Fruit fly (Drosophila melanogaster) whole organism, wandering third instar larva: Measurements from ENCODE around the gene haf.
A peak's percentile ranks its signal among the peaks of the same experiment; 100 is the strongest.

Experiments
- Abd-B ChIP-seq: fragments of >200 bp; optimal IDR thresholded peaks from 2 replicates; lab custom pipeline; 2017; ENCODE audit warnings: missing biosample characterization, missing genetic modification characterization
- CG9705 ChIP-seq: fragments of 200-800 bp; sonication (Bioruptor generic); optimal IDR thresholded peaks from 2 replicates; lab custom pipeline; 2018; ENCODE audit warnings: missing biosample characterization, mild to moderate bottlenecking, missing genetic modification characterization
- CrebA ChIP-seq: fragments of 200-800 bp; sonication (Bioruptor generic); optimal IDR thresholded peaks from 2 replicates; lab custom pipeline; 2016; ENCODE audit warnings: missing biosample characterization, mild to moderate bottlenecking, missing genetic modification characterization, borderline replicate concordance
- Dfd ChIP-seq: fragments of >200 bp; optimal IDR thresholded peaks from 2 replicates; lab custom pipeline; 2017; ENCODE audit warnings: missing biosample characterization, missing genetic modification characterization
- GATAd ChIP-seq: sonication (Bioruptor generic); optimal IDR thresholded peaks from 2 replicates; lab custom pipeline; 2016; ENCODE audit warnings: missing biosample characterization, missing genetic modification characterization
- Hnf4 ChIP-seq: fragments of 200-800 bp; sonication (Bioruptor generic); optimal IDR thresholded peaks from 2 replicates; lab custom pipeline; 2016; ENCODE audit warnings: missing biosample characterization, mild to moderate bottlenecking, missing genetic modification characterization
- Hr78 ChIP-seq: fragments of >200 bp; optimal IDR thresholded peaks from 2 replicates; lab custom pipeline; 2017; ENCODE audit warnings: missing biosample characterization, missing genetic modification characterization
- Jra ChIP-seq: sonication (Bioruptor generic); optimal IDR thresholded peaks from 2 replicates; lab custom pipeline; 2016; ENCODE audit warnings: missing biosample characterization, missing genetic modification characterization
- Mio ChIP-seq: sonication (Bioruptor generic); optimal IDR thresholded peaks from 2 replicates; lab custom pipeline; 2016; ENCODE audit warnings: missing biosample characterization, missing genetic modification characterization
- Myc ChIP-seq: fragments of >200 bp; optimal IDR thresholded peaks from 2 replicates; lab custom pipeline; 2017
- N ChIP-seq: fragments of >200 bp; optimal IDR thresholded peaks from 2 replicates; lab custom pipeline; 2018; ENCODE audit warnings: missing biosample characterization, missing external identifiers, missing genetic modification characterization
- OdsH ChIP-seq: fragments of 200-800 bp; sonication (Bioruptor generic); optimal IDR thresholded peaks from 2 replicates; lab custom pipeline; 2016; ENCODE audit warnings: missing biosample characterization, mild to moderate bottlenecking, missing genetic modification characterization
- Rel ChIP-seq, 2 experiments: fragments of 200-800 bp; sonication (Bioruptor generic) in 1 of 2; optimal IDR thresholded peaks; 2 replicates in 1 of 2; 3 replicates in 1 of 2; lab custom pipeline; 2016 to 2019; ENCODE audit warnings: mild to moderate bottlenecking in 2 of 2, missing biosample characterization in 2 of 2, missing genetic modification characterization in 2 of 2, moderate library complexity in 1 of 2
- Vsx2 ChIP-seq: fragments of 200-300, 225-300 bp; sonication (Bioruptor generic); optimal IDR thresholded peaks from 2 replicates; lab custom pipeline; 2018; ENCODE audit warnings: missing biosample characterization, missing genetic modification characterization; ENCODE audit not compliant: partially characterized antibody
- br ChIP-seq: fragments of 200-800 bp; sonication (Bioruptor generic); optimal IDR thresholded peaks from 2 replicates; lab custom pipeline; 2016; ENCODE audit warnings: missing biosample characterization, missing genetic modification characterization
- brk ChIP-seq: fragments of 200-800 bp; sonication (Bioruptor generic); optimal IDR thresholded peaks from 2 replicates; lab custom pipeline; 2016; ENCODE audit warnings: missing biosample characterization, mild to moderate bottlenecking, missing genetic modification characterization
- dsf ChIP-seq: sonication (Bioruptor generic); optimal IDR thresholded peaks from 2 replicates; lab custom pipeline; 2016; ENCODE audit warnings: missing biosample characterization, missing genetic modification characterization, borderline replicate concordance
- ey ChIP-seq: fragments of 200-800 bp; sonication (Bioruptor generic); optimal IDR thresholded peaks from 2 replicates; lab custom pipeline; 2016; ENCODE audit warnings: missing biosample characterization, missing genetic modification characterization
- foxo ChIP-seq, 2 experiments: fragments of 200-800 bp; sonication (Bioruptor generic); optimal IDR thresholded peaks; 2 replicates in 1 of 2; 3 replicates in 1 of 2; lab custom pipeline; 2016 to 2017; ENCODE audit warnings: missing biosample characterization in 2 of 2, missing genetic modification characterization in 2 of 2
- fru ChIP-seq: fragments of 200-800 bp; sonication (Bioruptor generic); optimal IDR thresholded peaks from 3 replicates; lab custom pipeline; 2016; ENCODE audit warnings: missing biosample characterization, mild to moderate bottlenecking, missing genetic modification characterization
- h ChIP-seq: fragments of 200-800 bp; sonication (Bioruptor generic); optimal IDR thresholded peaks from 3 replicates; lab custom pipeline; 2016; ENCODE audit warnings: missing biosample characterization, mild to moderate bottlenecking, missing genetic modification characterization
- jim ChIP-seq: fragments of 175-275, 200-325 bp; sonication (Bioruptor generic); optimal IDR thresholded peaks from 2 replicates; lab custom pipeline; 2016; ENCODE audit warnings: missing biosample characterization, mild to moderate bottlenecking, missing genetic modification characterization
- lola ChIP-seq: fragments of >200 bp; optimal IDR thresholded peaks from 2 replicates; lab custom pipeline; 2017; ENCODE audit warnings: missing biosample characterization, missing genetic modification characterization
- pan ChIP-seq: fragments of >200 bp; optimal IDR thresholded peaks from 2 replicates; lab custom pipeline; 2017
- rgr ChIP-seq: fragments of 200-800 bp; sonication (Bioruptor generic); optimal IDR thresholded peaks from 3 replicates; lab custom pipeline; 2016; ENCODE audit warnings: missing biosample characterization, mild to moderate bottlenecking, missing genetic modification characterization
- sv ChIP-seq: fragments of 200-800 bp; sonication (Bioruptor generic); optimal IDR thresholded peaks from 3 replicates; lab custom pipeline; 2016; ENCODE audit warnings: missing biosample characterization, missing genetic modification characterization
- usp ChIP-seq: fragments of >200 bp; optimal IDR thresholded peaks from 2 replicates; lab custom pipeline; 2017; ENCODE audit warnings: missing biosample characterization, missing genetic modification characterization
- woc ChIP-seq: sonication (Bioruptor generic); optimal IDR thresholded peaks from 2 replicates; lab custom pipeline; 2016; ENCODE audit warnings: missing biosample characterization, mild to moderate bottlenecking, missing genetic modification characterization

haf gene

dm6 chr2L:1629206-1629959 lies 74.5 kb downstream of the haf start:
- TF ChIP-seq rgr (GFP tag; lab: Kevin White, UChicago): no peak
- no peak for TF ChIP-seq ey (GFP tag; lab: Kevin White, UChicago)
- TF ChIP-seq lola (GFP tag; lab: Kevin White, UChicago): no peak
- TF ChIP-seq h (GFP tag; lab: Kevin White, UChicago): no peak
- TF ChIP-seq Mio (GFP tag; lab: Kevin White, UChicago): no peak
- TF ChIP-seq Dfd (GFP tag; lab: Kevin White, UChicago): peak; percentile 76
- TF ChIP-seq Hnf4 (GFP tag; lab: Kevin White, UChicago): no peak
- TF ChIP-seq OdsH: no peak
- TF ChIP-seq usp (GFP tag; lab: Kevin White, UChicago): no peak
- no peak for TF ChIP-seq N (GFP tag; lab: Kevin White, UChicago)
- peak; percentile 32 for TF ChIP-seq sv (GFP tag; lab: Kevin White, UChicago)

dm6 chr2L:1630576-1630975 lies 75.6 kb downstream of the haf start:
- no peak for TF ChIP-seq Abd-B

dm6 chr2L:1631441-1632313 lies 76.7 kb downstream of the haf start:
- TF ChIP-seq Rel (GFP tag; optimal IDR thresholded peaks at IDR 0.05; lab: Kevin White, UChicago): no peak
- TF ChIP-seq Rel (tag; optimal IDR thresholded peaks at IDR 0.05; lab: Kevin White, UChicago): no peak
- no peak for TF ChIP-seq Myc (lab: Kevin White, UChicago)
- TF ChIP-seq CrebA: no peak
- no peak for TF ChIP-seq OdsH
- no peak for TF ChIP-seq GATAd
- TF ChIP-seq usp (GFP tag; lab: Kevin White, UChicago): no peak

dm6 chr2L:1632730-1633172 lies 77.8 kb downstream of the haf start:
- TF ChIP-seq Jra: no peak
- peak; percentile 36 for TF ChIP-seq h (GFP tag; lab: Kevin White, UChicago)
- TF ChIP-seq pan (lab: Kevin White, UChicago): no peak
- no peak for TF ChIP-seq CG9705 (GFP tag; lab: Kevin White, UChicago)
- no peak for TF ChIP-seq br (GFP tag; lab: Kevin White, UChicago)
- peak; percentile 15 for TF ChIP-seq rgr (GFP tag; lab: Kevin White, UChicago)
- TF ChIP-seq foxo (GFP tag; optimal IDR thresholded peaks at IDR 0.05; lab: Kevin White, UChicago): peak in 1 of 2 experiments; percentile 45
- TF ChIP-seq Hr78 (GFP tag; lab: Kevin White, UChicago): no peak
- TF ChIP-seq Mio (GFP tag; lab: Kevin White, UChicago): no peak
- TF ChIP-seq Rel (GFP tag; optimal IDR thresholded peaks at IDR 0.05; lab: Kevin White, UChicago): no peak
- no peak for TF ChIP-seq Rel (tag; optimal IDR thresholded peaks at IDR 0.05; lab: Kevin White, UChicago)
- TF ChIP-seq Vsx2: peak; percentile 3
- TF ChIP-seq fru (GFP tag; lab: Kevin White, UChicago): peak; percentile 6
- TF ChIP-seq sv (GFP tag; lab: Kevin White, UChicago): peak; percentile 96

dm6 chr2L:1633397-1633796 lies 78.5 kb downstream of the haf start:
- TF ChIP-seq Jra (no peak), foxo (GFP tag; optimal IDR thresholded peaks at IDR 0.05; lab: Kevin White, UChicago) (no peak), woc (GFP tag; lab: Kevin White, UChicago) (no peak), brk (GFP tag; lab: Kevin White, UChicago) (no peak), Mio (GFP tag; lab: Kevin White, UChicago) (no peak), pan (lab: Kevin White, UChicago) (no peak), rgr (GFP tag; lab: Kevin White, UChicago) (no peak), Dfd (GFP tag; lab: Kevin White, UChicago) (no peak), Hr78 (GFP tag; lab: Kevin White, UChicago) (no peak), usp (GFP tag; lab: Kevin White, UChicago) (no peak), jim (GFP tag; lab: Kevin White, UChicago) (no peak), sv (GFP tag; lab: Kevin White, UChicago) (no peak), lola (GFP tag; lab: Kevin White, UChicago) (no peak), Myc (lab: Kevin White, UChicago) (no peak), dsf (GFP tag; lab: Kevin White, UChicago) (no peak), N (GFP tag; lab: Kevin White, UChicago) (no peak)
- TF ChIP-seq, all 38 proteins: peak for 0
